Worm (Caenorhabditis elegans) whole organism, L2 larva: Measurements from ENCODE around the gene str-139.

Source experiments
- ceh-82 ChIP-seq: fragments of 150-350 bp; optimal IDR thresholded peaks from 2 replicates; lab custom pipeline; 2014; ENCODE audit warnings: missing biosample characterization, missing genetic modification characterization
- snpc-4 ChIP-seq: fragments of 150-350 bp; optimal IDR thresholded peaks from 2 replicates; lab custom pipeline; 2014; ENCODE audit warnings: missing biosample characterization, missing genetic modification characterization
- unc-55 ChIP-seq: fragments of 150-350 bp; sonication (generic microtip); optimal IDR thresholded peaks from 3 replicates; lab custom pipeline; 2014; ENCODE audit warnings: missing biosample characterization, missing genetic modification reagents, missing genetic modification characterization

- TF ChIP-seq snpc-4 (tag; lab: Kevin White, UChicago) (no peak), unc-55 (no peak), ceh-82 (tag; lab: Kevin White, UChicago) (no peak)
Observed at ce11 chrV:8072047-8072446, 10.1 kb upstream of the str-139 start, which contains the start of gene str-144.
